Worm (Caenorhabditis elegans) whole organism, L1 larva: ENCODE data around the gene cyn-10.

Experiments used
- aly-2 ChIP-seq: fragments of 150-350 bp; optimal IDR thresholded peaks from 2 replicates; lab custom pipeline; 2014; ENCODE audit warnings: missing biosample characterization, missing genetic modification characterization
- ama-1 ChIP-seq: fragments of 150-350 bp; optimal IDR thresholded peaks from 2 replicates; lab custom pipeline; 2014
- ceh-8 ChIP-seq: fragments of 200-800 bp; sonication (Bioruptor generic); optimal IDR thresholded peaks from 2 replicates; lab custom pipeline; 2018; ENCODE audit warnings: mild to moderate bottlenecking, missing genetic modification characterization, moderate library complexity, missing compliant biosample characterization
- ceh-82 ChIP-seq, 3 experiments: fragments of 150-350 bp in 1 of 3; sonication (generic microtip) in 2 of 3; optimal IDR thresholded peaks; 2 replicates each; lab custom pipeline; 2014 to 2017; ENCODE audit warnings: missing biosample characterization in 3 of 3, missing genetic modification characterization in 3 of 3
- ceh-88 ChIP-seq: fragments of 200-800 bp; sonication (Bioruptor generic); IDR thresholded peaks from 2 replicates; pipeline ENCODE4 v1.3.6; 2022; ENCODE audit warnings: missing genetic modification characterization, missing compliant biosample characterization
- ces-1 ChIP-seq: fragments of 150-350 bp; optimal IDR thresholded peaks from 2 replicates; lab custom pipeline; 2014; ENCODE audit warnings: missing biosample characterization, missing genetic modification reagents, missing genetic modification characterization
- dpl-1 ChIP-seq, 3 experiments: fragments of 150-350 bp in 2 of 3; sonication (generic microtip) in 1 of 3; optimal IDR thresholded peaks; 2 replicates each; lab custom pipeline; 2014 to 2017; ENCODE audit warnings: missing biosample characterization in 3 of 3, missing genetic modification characterization in 3 of 3, missing genetic modification reagents in 3 of 3
- efl-3 ChIP-seq: fragments of 200-800 bp; sonication (Bioruptor generic); optimal IDR thresholded peaks from 2 replicates; lab custom pipeline; 2018; ENCODE audit warnings: mild to moderate bottlenecking, missing genetic modification characterization, missing compliant biosample characterization
- egl-13 ChIP-seq: sonication (generic microtip); optimal IDR thresholded peaks from 2 replicates; lab custom pipeline; 2016; ENCODE audit warnings: missing genotype, missing genetic modification reagents, missing genetic modification characterization, missing compliant biosample characterization
- fkh-4 ChIP-seq: sonication (generic microtip); optimal IDR thresholded peaks from 2 replicates; lab custom pipeline; 2016; ENCODE audit warnings: missing compliant biosample characterization, missing genetic modification characterization, borderline replicate concordance
- fkh-8 ChIP-seq: sonication (generic microtip); optimal IDR thresholded peaks from 2 replicates; lab custom pipeline; 2016; ENCODE audit warnings: mild to moderate bottlenecking, missing genetic modification characterization, missing compliant biosample characterization
- grh-1 ChIP-seq: fragments of 200-800 bp; sonication (Bioruptor generic); IDR thresholded peaks from 2 replicates; pipeline ENCODE4 v1.3.6; 2022; ENCODE audit warnings: missing genetic modification reagents, missing genetic modification characterization, missing compliant biosample characterization
- hlh-4 ChIP-seq: sonication (generic microtip); optimal IDR thresholded peaks from 2 replicates; lab custom pipeline; 2016; ENCODE audit warnings: mild to moderate bottlenecking, missing genetic modification characterization, missing compliant biosample characterization
- irx-1 ChIP-seq: sonication (generic microtip); optimal IDR thresholded peaks from 2 replicates; lab custom pipeline; 2016; ENCODE audit warnings: missing genetic modification characterization, missing compliant biosample characterization
- lin-13 ChIP-seq: fragments of 150-350 bp; optimal IDR thresholded peaks from 2 replicates; lab custom pipeline; 2014; ENCODE audit warnings: missing biosample characterization, missing genetic modification reagents, missing genetic modification characterization
- lin-15B ChIP-seq: fragments of 150-350 bp; sonication (generic microtip); optimal IDR thresholded peaks from 3 replicates; lab custom pipeline; 2014; ENCODE audit warnings: missing biosample characterization, missing genetic modification characterization
- lin-35 ChIP-seq, 2 experiments: fragments of 150-350 bp; optimal IDR thresholded peaks; 2 replicates each; lab custom pipeline; 2014; ENCODE audit warnings: missing biosample characterization in 2 of 2, missing genetic modification characterization in 2 of 2, missing genetic modification reagents in 2 of 2
- mdl-1 ChIP-seq, 2 experiments: fragments of 150-350 bp; optimal IDR thresholded peaks; 2 replicates each; lab custom pipeline; 2014 to 2017; ENCODE audit warnings: missing biosample characterization in 2 of 2, missing genetic modification characterization in 2 of 2, inconsistent platforms in 1 of 2
- mep-1 ChIP-seq: fragments of 150-350 bp; optimal IDR thresholded peaks from 2 replicates; lab custom pipeline; 2014; ENCODE audit warnings: missing biosample characterization, missing genetic modification characterization
- nhr-19 ChIP-seq: fragments of 200-800 bp; sonication (Bioruptor generic); conservative IDR thresholded peaks from 2 replicates; pipeline ENCODE4 v1.3.6; 2022; ENCODE audit warnings: missing genetic modification characterization, missing compliant biosample characterization
- nhr-237 ChIP-seq: fragments of 150-350 bp; optimal IDR thresholded peaks from 2 replicates; lab custom pipeline; 2014; ENCODE audit warnings: missing biosample characterization, missing genetic modification characterization
- nhr-28 ChIP-seq: fragments of 150-350 bp; optimal IDR thresholded peaks from 2 replicates; lab custom pipeline; 2014; ENCODE audit warnings: missing biosample characterization, missing genetic modification characterization
- nhr-76 ChIP-seq: sonication (generic microtip); optimal IDR thresholded peaks from 2 replicates; lab custom pipeline; 2017; ENCODE audit warnings: missing biosample characterization, missing genetic modification characterization
- nhr-90 ChIP-seq: sonication (generic microtip); optimal IDR thresholded peaks from 2 replicates; lab custom pipeline; 2016; ENCODE audit warnings: mild to moderate bottlenecking, missing genetic modification characterization, missing compliant biosample characterization; ENCODE audit not compliant: poor library complexity
- pag-3 ChIP-seq: sonication (generic microtip); optimal IDR thresholded peaks from 2 replicates; lab custom pipeline; 2017; ENCODE audit warnings: missing genetic modification characterization, mild to moderate bottlenecking, missing compliant biosample characterization, antibody characterized with exemption, borderline replicate concordance; ENCODE audit not compliant: insufficient read depth
- rnt-1 ChIP-seq: sonication (generic microtip); optimal IDR thresholded peaks from 2 replicates; lab custom pipeline; 2016; ENCODE audit warnings: mild to moderate bottlenecking, missing genetic modification characterization, moderate library complexity, missing compliant biosample characterization
- skn-1 ChIP-seq: fragments of 150-350 bp; optimal IDR thresholded peaks from 2 replicates; lab custom pipeline; 2014; ENCODE audit warnings: missing biosample characterization, missing genetic modification characterization
- snpc-4 ChIP-seq: fragments of 150-350 bp; optimal IDR thresholded peaks from 2 replicates; lab custom pipeline; 2014; ENCODE audit warnings: missing biosample characterization, missing genetic modification characterization
- snu-23 ChIP-seq: sonication (generic microtip); optimal IDR thresholded peaks from 2 replicates; lab custom pipeline; 2016; ENCODE audit warnings: missing genetic modification characterization, missing compliant biosample characterization
- sup-37 ChIP-seq: fragments of 200-800 bp; sonication (Bioruptor generic); optimal IDR thresholded peaks from 2 replicates; lab custom pipeline; 2018; ENCODE audit warnings: mild to moderate bottlenecking, missing genetic modification characterization, missing compliant biosample characterization
- swsn-7 ChIP-seq: sonication (generic microtip); optimal IDR thresholded peaks from 2 replicates; lab custom pipeline; 2016; ENCODE audit warnings: missing genetic modification characterization, missing compliant biosample characterization
- tlp-1 ChIP-seq: fragments of 150-350 bp; optimal IDR thresholded peaks from 2 replicates; lab custom pipeline; 2014; ENCODE audit warnings: missing biosample characterization, missing genetic modification characterization
- unc-130 ChIP-seq: fragments of 150-350 bp; optimal IDR thresholded peaks from 2 replicates; lab custom pipeline; 2017; ENCODE audit warnings: missing biosample characterization, missing genetic modification characterization, inconsistent platforms
- vab-15 ChIP-seq: sonication (generic microtip); optimal IDR thresholded peaks from 2 replicates; lab custom pipeline; 2017; ENCODE audit warnings: missing genotype, mild to moderate bottlenecking, missing genetic modification characterization, missing compliant biosample characterization
- ztf-11 ChIP-seq, 2 experiments: sonication (generic microtip); optimal IDR thresholded peaks; 2 replicates each; lab custom pipeline; 2016 to 2017; ENCODE audit warnings: missing genetic modification characterization in 2 of 2, missing biosample characterization in 1 of 2, missing compliant biosample characterization in 1 of 2
- ztf-4 ChIP-seq: fragments of 150-350 bp; optimal IDR thresholded peaks from 2 replicates; lab custom pipeline; 2014; ENCODE audit warnings: missing biosample characterization, missing genetic modification characterization

The cyn-10 gene

DNA sequence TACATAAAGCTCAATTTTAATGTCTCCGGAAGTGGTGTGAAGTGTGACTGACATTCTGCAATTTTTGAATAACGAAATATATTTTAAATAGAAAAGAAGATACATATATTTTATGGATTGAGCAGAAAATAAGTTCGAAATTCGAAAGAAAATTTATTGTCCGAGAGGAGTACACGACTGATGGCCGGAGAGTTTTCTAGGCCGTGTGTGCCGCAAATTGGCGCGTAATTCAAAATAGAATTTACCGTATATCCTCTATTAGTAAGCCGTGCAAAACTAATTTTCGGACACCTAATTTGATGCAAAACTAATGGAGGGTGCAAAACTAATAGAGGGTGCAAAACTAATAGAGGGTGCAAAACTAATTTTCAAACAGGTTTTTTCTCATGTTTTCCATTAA lies at the start of gene cyn-10 (continued):
- TF ChIP-seq grh-1 (peak; percentile 84), ceh-88 (GFP tag; lab: Robert Waterston, UW) (peak; percentile 88), pag-3 (tag; lab: Kevin White, UChicago) (no peak), nhr-19 (GFP tag; lab: Robert Waterston, UW) (peak; percentile 95), snu-23 (GFP tag; lab: Kevin White, UChicago) (peak; percentile 89), swsn-7 (tag; lab: Kevin White, UChicago) (peak; percentile 93), fkh-4 (peak; percentile 98), irx-1 (tag; lab: Kevin White, UChicago) (peak; percentile 98), vab-15 (tag; lab: Kevin White, UChicago) (peak; percentile 72), ztf-4 (tag; lab: Kevin White, UChicago) (peak; percentile 66), skn-1 (tag; lab: Kevin White, UChicago) (peak; percentile 58), mdl-1 (tag; optimal IDR thresholded peaks at IDR 0.05; lab: Kevin White, UChicago) (peak in 1 of 2 experiments; percentile 29), unc-130 (tag; lab: Kevin White, UChicago) (peak; percentile 84), tlp-1 (no peak), ama-1 (lab: Kevin White, UChicago) (no peak), efl-3 (GFP tag; lab: Kevin White, UChicago) (peak; percentile 75), lin-35 (GFP tag; optimal IDR thresholded peaks at IDR 0.05; lab: Kevin White, UChicago) (peak; percentile 96 to 97), lin-13 (GFP tag; lab: Kevin White, UChicago) (peak; percentile 31), ces-1 (GFP tag; lab: Kevin White, UChicago) (no peak), lin-15B (tag; lab: Kevin White, UChicago) (peak; percentile 38), hlh-4 (tag; lab: Kevin White, UChicago) (peak; percentile 91), ceh-82 (tag; optimal IDR thresholded peaks at IDR 0.05; lab: Kevin White, UChicago) (peak; percentile 67 to 80 (median 72)), nhr-90 (tag; lab: Kevin White, UChicago) (peak; percentile 96), nhr-76 (tag; lab: Kevin White, UChicago) (no peak), rnt-1 (tag; lab: Kevin White, UChicago) (peak; percentile 99), mep-1 (peak; percentile 66), snpc-4 (peak; percentile 44), ceh-8 (GFP tag; lab: Kevin White, UChicago) (peak; percentile 75), nhr-237 (tag; lab: Kevin White, UChicago) (no peak), nhr-28 (tag; lab: Kevin White, UChicago) (no peak), fkh-8 (tag; lab: Kevin White, UChicago) (peak; percentile 77), egl-13 (peak; percentile 96)

DNA sequence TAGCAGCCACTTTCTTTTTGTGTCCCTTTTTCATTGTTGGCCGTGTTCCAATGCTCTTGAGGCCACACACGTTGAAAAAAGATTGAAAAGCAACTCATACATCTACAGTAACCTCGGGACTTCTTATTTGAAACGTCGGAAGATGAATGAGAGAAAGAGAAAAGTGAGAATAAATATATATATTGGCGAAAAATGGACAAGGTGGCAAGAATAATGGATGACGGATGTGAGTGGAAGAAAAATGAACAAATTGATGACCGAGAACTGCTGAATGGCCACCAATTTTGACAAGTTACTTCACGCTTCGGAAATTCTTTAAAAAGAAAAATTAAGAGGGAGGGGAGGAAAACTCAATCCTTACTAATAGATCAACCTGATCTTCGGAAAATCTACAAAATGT lies 45.0 kb upstream of the cyn-10 start:
- TF ChIP-seq dpl-1 (GFP tag; optimal IDR thresholded peaks at IDR 0.05; lab: Kevin White, UChicago) = no peak
- no peak for TF ChIP-seq lin-13 (GFP tag; lab: Kevin White, UChicago)
- TF ChIP-seq skn-1 (tag; lab: Kevin White, UChicago) = no peak
- no peak for TF ChIP-seq ztf-11 (tag; optimal IDR thresholded peaks at IDR 0.05; lab: Kevin White, UChicago)
- TF ChIP-seq sup-37 (GFP tag; lab: Kevin White, UChicago) = no peak
- TF ChIP-seq, all 84 proteins: peak for 0

DNA sequence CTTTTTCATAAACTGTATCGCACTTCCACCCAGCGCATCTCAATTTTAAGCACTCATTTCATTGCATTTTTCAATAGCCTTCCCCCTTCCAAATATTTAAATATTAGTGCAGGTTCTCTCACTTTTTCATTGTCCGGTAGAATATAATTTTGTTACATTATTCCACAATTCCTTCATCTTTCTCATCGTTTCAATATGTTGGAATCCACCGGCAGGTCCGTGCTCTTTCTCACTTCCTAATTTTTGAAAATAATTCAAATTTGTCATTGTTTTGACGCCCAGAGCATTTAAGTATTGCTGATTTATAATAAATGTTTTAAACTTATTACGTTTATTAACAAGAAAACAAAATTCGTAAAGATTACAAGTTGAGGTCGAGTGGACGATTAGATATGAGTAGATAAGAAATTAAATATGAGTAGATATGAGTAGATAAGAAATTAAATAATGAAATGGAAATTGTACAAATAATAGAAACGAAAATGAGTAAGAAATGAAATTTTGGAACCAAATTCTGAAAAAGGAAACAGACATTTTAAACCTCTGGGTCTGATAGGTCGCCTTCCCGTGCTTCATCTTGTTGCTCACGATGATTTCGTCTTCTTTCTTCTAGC lies 42.0 kb upstream of the cyn-10 start:
- TF ChIP-seq aly-2 (tag; lab: Kevin White, UChicago) = peak; percentile 7
- peak; percentile 10 for TF ChIP-seq ztf-4 (tag; lab: Kevin White, UChicago)
- TF ChIP-seq fkh-8 (tag; lab: Kevin White, UChicago) = no peak
